Worm (Caenorhabditis elegans) whole organism, L3 larva: Measurements from ENCODE around the gene F13B12.2.

Source experiments
- ZK546.5 ChIP-seq: sonication (generic microtip); optimal IDR thresholded peaks from 2 replicates; lab custom pipeline; 2017; ENCODE audit warnings: missing biosample characterization, missing genetic modification characterization
- daf-12 ChIP-seq: fragments of 150-350 bp; optimal IDR thresholded peaks from 2 replicates; lab custom pipeline; 2014; ENCODE audit warnings: missing biosample characterization, missing genetic modification reagents, missing genetic modification characterization
- nhr-76 ChIP-seq: fragments of 150-350 bp; sonication (generic microtip); optimal IDR thresholded peaks from 5 replicates; lab custom pipeline; 2014; ENCODE audit warnings: missing biosample characterization, missing genetic modification characterization
- pha-4 ChIP-seq: fragments of 150-350 bp; optimal IDR thresholded peaks from 2 replicates; lab custom pipeline; 2014; ENCODE audit warnings: missing biosample characterization, missing genetic modification reagents, missing genetic modification characterization
- pqm-1 ChIP-seq: fragments of 150-350 bp; optimal IDR thresholded peaks from 2 replicates; lab custom pipeline; 2017; ENCODE audit warnings: missing biosample characterization, missing genetic modification characterization, inconsistent platforms
- unc-39 ChIP-seq: sonication (generic microtip); optimal IDR thresholded peaks from 4 replicates; lab custom pipeline; 2017; ENCODE audit warnings: missing biosample characterization, missing genetic modification characterization
- zag-1 ChIP-seq: fragments of 150-350 bp; optimal IDR thresholded peaks from 2 replicates; lab custom pipeline; 2014; ENCODE audit warnings: missing biosample characterization, missing genetic modification characterization

- TF ChIP-seq daf-12 (tag; lab: Kevin White, UChicago) = no peak
- TF ChIP-seq pqm-1 (tag; lab: Kevin White, UChicago) = no peak
- TF ChIP-seq zag-1 = no peak
- TF ChIP-seq unc-39 = no peak
- TF ChIP-seq nhr-76 (tag; lab: Kevin White, UChicago) = no peak
- no peak for TF ChIP-seq pha-4 (tag; lab: Kevin White, UChicago)
- TF ChIP-seq ZK546.5 (tag; lab: Kevin White, UChicago) = no peak
These were observed 46.0 kb downstream of the F13B12.2 start for ce11 chrIV:10382894-10383293.
